Fruit fly (Drosophila melanogaster): ENCODE measurements around the gene CG32365.

The CG32365 gene

DNA sequence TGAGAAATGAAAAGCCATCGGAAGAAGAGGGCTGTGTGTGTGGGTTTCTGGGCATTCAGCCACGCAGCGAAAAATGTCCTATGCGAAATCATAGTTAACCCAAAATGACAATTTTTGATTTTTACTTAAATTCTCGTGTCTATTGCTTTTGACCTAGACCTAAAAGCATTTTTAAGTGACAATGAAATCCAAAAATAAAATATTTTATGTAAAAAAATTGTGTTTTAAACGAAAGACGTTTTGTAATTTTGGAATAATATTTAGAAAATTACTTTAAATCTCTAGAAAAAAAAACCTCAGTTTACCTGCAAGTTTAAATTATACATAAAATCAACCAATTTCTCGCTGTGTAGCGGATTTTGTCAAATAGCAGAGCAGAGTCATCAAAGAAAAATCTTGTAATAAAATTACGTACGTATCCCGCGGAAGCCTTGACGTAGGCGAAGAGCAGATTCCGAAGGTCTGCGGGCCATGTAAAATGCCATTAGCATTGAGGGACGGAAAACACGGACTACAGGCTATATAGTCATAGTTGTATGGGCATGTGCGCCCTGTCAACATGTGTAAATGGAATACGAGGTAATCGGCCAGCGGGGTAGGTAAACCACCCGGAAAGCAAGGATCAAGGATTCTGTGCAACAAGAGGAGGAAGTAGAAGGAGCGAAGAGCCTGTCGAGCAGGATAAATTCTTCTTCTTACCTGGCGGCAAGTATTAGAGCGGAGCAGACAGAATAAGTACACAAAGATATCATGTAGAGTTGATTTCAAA lies 41.0 kb downstream of the CG32365 start (continued):
- TF ChIP-seq CG7786 (GFP tag; optimal IDR thresholded peaks at IDR 0.05) (no peak), tll (GFP tag; optimal IDR thresholded peaks at IDR 0.05) (peak in 1 of 2 experiments; percentile 76), Aef1 (GFP tag; IDR thresholded peaks at IDR 0.05) (no peak), vvl (GFP tag; IDR thresholded peaks at IDR 0.05) (0 out of 2 replicates have a peak, but pooled peaks have one; percentile 16), sc (optimal IDR thresholded peaks at IDR 0.05) (no peak), sc (GFP tag; optimal IDR thresholded peaks at IDR 0.05) (no peak), cg (GFP tag; optimal IDR thresholded peaks at IDR 0.05) (no peak), Hmr (GFP tag; optimal IDR thresholded peaks at IDR 0.05) (peak; percentile 12), ssp (GFP tag; IDR thresholded peaks at IDR 0.05) (no peak), CG3726 (GFP tag; IDR thresholded peaks at IDR 0.05) (no peak), odd (GFP tag; optimal IDR thresholded peaks at IDR 0.05) (no peak), CG10209 (GFP tag; optimal IDR thresholded peaks at IDR 0.05) (peak; percentile 12), Usf (GFP tag; optimal IDR thresholded peaks at IDR 0.05) (no peak), gsb-n (tag; optimal IDR thresholded peaks at IDR 0.05) (no peak), sens-2 (GFP tag; IDR thresholded peaks at IDR 0.05) (no peak), z (GFP tag; IDR thresholded peaks at IDR 0.05) (no peak), CG33213 (GFP tag; optimal IDR thresholded peaks at IDR 0.05) (no peak), Atf6 (GFP tag; IDR thresholded peaks at IDR 0.05) (no peak), Six4 (GFP tag; optimal IDR thresholded peaks at IDR 0.05) (no peak), slou (GFP tag; optimal IDR thresholded peaks at IDR 0.05) (no peak), CG6654 (GFP tag; optimal IDR thresholded peaks at IDR 0.05) (no peak), MESR4 (GFP tag; optimal IDR thresholded peaks at IDR 0.05) (no peak), Oli (tag; optimal IDR thresholded peaks at IDR 0.05) (peak; percentile 36), MBD-R2 (GFP tag; IDR thresholded peaks at IDR 0.05) (no peak; the same call in 1 of the 2 replicates), CG1832 (GFP tag; optimal IDR thresholded peaks at IDR 0.05) (no peak), pzg (GFP tag; optimal IDR thresholded peaks at IDR 0.05) (no peak), CG12659 (GFP tag; optimal IDR thresholded peaks at IDR 0.05) (peak; percentile 38), sug (tag; optimal IDR thresholded peaks at IDR 0.05) (no peak), Dfd (GFP tag; optimal IDR thresholded peaks at IDR 0.05) (no peak), CG12942 (GFP tag; optimal IDR thresholded peaks at IDR 0.05) (no peak), pnt (GFP tag; optimal IDR thresholded peaks at IDR 0.05) (no peak), esg (GFP tag; conservative IDR thresholded peaks at IDR 0.05) (no peak), CG15514 (GFP tag; optimal IDR thresholded peaks at IDR 0.05) (no peak), CG16815 (GFP tag; optimal IDR thresholded peaks at IDR 0.05) (no peak), run (tag; optimal IDR thresholded peaks at IDR 0.05) (no peak), az2 (GFP tag; optimal IDR thresholded peaks at IDR 0.05) (no peak), Lhr (GFP tag; optimal IDR thresholded peaks at IDR 0.05) (no peak), CG7839 (tag; optimal IDR thresholded peaks at IDR 0.05) (peak; percentile 41), disco-r (GFP tag; optimal IDR thresholded peaks at IDR 0.05) (no peak), Nf-YA (GFP tag; IDR thresholded peaks at IDR 0.05) (no peak), chm (GFP tag; IDR thresholded peaks at IDR 0.05) (no peak), sens (GFP tag) (peak; percentile 64)

Measured in whole organism, embryonic.